Fruit fly (Drosophila melanogaster) whole organism, pupa: ENCODE results near the gene AP-2alpha.

Experiments used
- CG10348 ChIP-seq: fragments of 200-800 bp; sonication (Bioruptor generic); IDR thresholded peaks from 2 replicates; pipeline ENCODE4 v1.3.6; 2022; ENCODE audit warnings: missing biosample characterization, missing genetic modification characterization
- CG12605 ChIP-seq: fragments of 200-800 bp; sonication (Bioruptor generic); IDR thresholded peaks from 2 replicates; pipeline ENCODE4 v1.3.6; 2022; ENCODE audit warnings: missing biosample characterization, missing genetic modification characterization
- CG13204 ChIP-seq: fragments of 200-800 bp; sonication (Bioruptor generic); optimal IDR thresholded peaks from 2 replicates; lab custom pipeline; 2018; ENCODE audit warnings: missing biosample characterization, mild to moderate bottlenecking, missing genetic modification characterization, moderate library complexity
- CG14655 ChIP-seq: fragments of 200-800 bp; sonication (Bioruptor generic); optimal IDR thresholded peaks from 3 replicates; lab custom pipeline; 2017; ENCODE audit warnings: mild to moderate bottlenecking, missing biosample characterization, missing genetic modification reagents, missing genetic modification characterization
- CG15710 ChIP-seq: fragments of 200-800 bp; sonication (Bioruptor generic); optimal IDR thresholded peaks from 2 replicates; lab custom pipeline; 2018; ENCODE audit warnings: missing biosample characterization, mild to moderate bottlenecking, missing genetic modification characterization, moderate library complexity
- CG17806 ChIP-seq: fragments of 200-800 bp; sonication (Bioruptor generic); optimal IDR thresholded peaks from 2 replicates; lab custom pipeline; 2018; ENCODE audit warnings: missing biosample characterization, mild to moderate bottlenecking, missing genetic modification characterization, moderate library complexity
- CG32121 ChIP-seq: fragments of 200-800 bp; sonication (Bioruptor generic); IDR thresholded peaks from 2 replicates; pipeline ENCODE4 v1.3.6; 2022; ENCODE audit warnings: missing biosample characterization, missing genetic modification characterization
- CG34367 ChIP-seq: fragments of 200-800 bp; sonication (Bioruptor generic); optimal IDR thresholded peaks from 2 replicates; lab custom pipeline; 2018; ENCODE audit warnings: missing biosample characterization, mild to moderate bottlenecking, missing genetic modification characterization
- CG4496 ChIP-seq: fragments of 200-800 bp; sonication (Bioruptor generic); IDR thresholded peaks from 3 replicates; pipeline ENCODE4 v1.3.6; 2022; ENCODE audit warnings: missing biosample characterization, missing genetic modification characterization
- CG8159 ChIP-seq: fragments of 200-800 bp; sonication (Bioruptor generic); optimal IDR thresholded peaks from 3 replicates; lab custom pipeline; 2018; ENCODE audit warnings: missing biosample characterization, mild to moderate bottlenecking, missing genetic modification characterization, moderate library complexity
- CG8301 ChIP-seq: fragments of 200-800 bp; sonication (Bioruptor generic); optimal IDR thresholded peaks from 2 replicates; lab custom pipeline; 2018; ENCODE audit warnings: missing biosample characterization, mild to moderate bottlenecking, missing genetic modification characterization
- CG9948 ChIP-seq: fragments of 200-800 bp; sonication (Bioruptor generic); optimal IDR thresholded peaks from 2 replicates; lab custom pipeline; 2018; ENCODE audit warnings: missing biosample characterization, mild to moderate bottlenecking, missing genetic modification characterization, moderate library complexity
- D1 ChIP-seq: fragments of 200-800 bp; sonication (Bioruptor generic); optimal IDR thresholded peaks from 2 replicates; lab custom pipeline; 2018; ENCODE audit warnings: missing biosample characterization, mild to moderate bottlenecking, missing genetic modification characterization, moderate library complexity
- EcR ChIP-seq: fragments of 200-800 bp; sonication (Bioruptor generic); optimal IDR thresholded peaks from 3 replicates; lab custom pipeline; 2019; ENCODE audit warnings: missing biosample characterization, missing genetic modification characterization, mild to moderate bottlenecking, moderate library complexity, missing genetic modification reagents
- Ets98B ChIP-seq: fragments of 200-800 bp; sonication (Bioruptor generic); IDR thresholded peaks from 2 replicates; pipeline ENCODE4 v1.3.6; 2022; ENCODE audit warnings: missing biosample characterization, missing genetic modification characterization
- Pif1A ChIP-seq: fragments of 200-800 bp; sonication (Bioruptor generic); optimal IDR thresholded peaks from 3 replicates; lab custom pipeline; 2016; ENCODE audit warnings: missing biosample characterization, missing genetic modification characterization
- Pif1B ChIP-seq: fragments of 200-800 bp; sonication (Bioruptor generic); optimal IDR thresholded peaks from 3 replicates; lab custom pipeline; 2016; ENCODE audit warnings: missing biosample characterization, missing genetic modification characterization
- Snoo ChIP-seq: fragments of 200-800 bp; sonication (Bioruptor generic); optimal IDR thresholded peaks from 3 replicates; lab custom pipeline; 2017; ENCODE audit warnings: missing biosample characterization, mild to moderate bottlenecking, missing genetic modification characterization, inconsistent platforms
- fd96Ca ChIP-seq: fragments of 200-800 bp; sonication (Bioruptor generic); IDR thresholded peaks from 3 replicates; pipeline ENCODE4 v1.3.6; 2022; ENCODE audit warnings: missing biosample characterization, missing genetic modification characterization
- gl ChIP-seq: fragments of 200-800 bp; sonication (Bioruptor generic); optimal IDR thresholded peaks from 2 replicates; lab custom pipeline; 2018; ENCODE audit warnings: missing biosample characterization, mild to moderate bottlenecking, missing genetic modification characterization
- rn ChIP-seq: fragments of 200-800 bp; sonication (Bioruptor generic); IDR thresholded peaks from 2 replicates; pipeline ENCODE4 v1.3.6; 2022; ENCODE audit warnings: missing biosample characterization, missing genetic modification characterization

AP-2alpha gene

DNA sequence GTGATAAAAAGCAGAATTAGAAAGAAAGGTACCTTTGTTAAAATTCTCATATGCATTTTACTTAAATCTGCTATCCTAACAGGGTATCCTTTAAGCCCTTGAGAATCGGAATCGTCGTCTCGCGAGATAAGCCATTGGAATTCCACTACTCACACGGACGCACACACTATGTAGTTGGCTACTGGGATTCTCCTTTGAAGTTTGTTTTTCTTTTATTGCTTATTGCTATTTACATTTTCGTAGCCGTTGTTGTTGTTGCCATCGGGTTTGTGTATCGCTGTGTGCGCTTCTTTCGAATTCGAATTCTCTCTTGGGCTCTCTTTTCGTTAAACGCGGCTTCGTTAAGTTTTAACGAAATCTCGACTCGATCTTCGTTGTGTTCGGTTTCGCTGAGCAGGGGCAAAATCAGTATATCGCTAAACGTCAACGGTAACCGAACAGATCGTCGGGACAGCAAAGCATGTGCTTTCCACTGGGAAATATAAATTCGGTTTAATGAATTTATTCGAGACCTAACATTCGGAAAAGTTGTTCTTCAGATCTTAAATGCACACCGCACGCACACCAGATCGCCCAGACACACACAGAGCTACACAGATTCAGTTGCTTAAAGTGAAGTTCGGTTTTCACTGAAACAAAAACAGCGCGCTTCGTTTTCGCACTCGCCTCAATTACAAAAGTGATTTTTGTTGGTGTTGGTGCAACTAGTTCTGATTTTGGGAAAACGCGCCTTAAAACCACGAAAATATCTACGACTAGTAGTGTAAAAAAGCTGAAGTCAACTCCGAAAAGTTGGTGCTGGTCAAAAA lies 16.4 kb upstream of the AP-2alpha start, which contains the start of gene ex:
TSS of gene ex (plus strand) at position 408 of the 809 bp plus-strand sequence.
- TF ChIP-seq CG9948 (tag; lab: Kevin White, UChicago), result peak; percentile 64
- peak; percentile 70 for TF ChIP-seq Pif1B (GFP tag; lab: Kevin White, UChicago)
- peak; percentile 37 for TF ChIP-seq CG17806 (tag; lab: Kevin White, UChicago)
- TF ChIP-seq CG14655 (GFP tag; lab: Kevin White, UChicago), result peak; percentile 23
- TF ChIP-seq Ets98B (GFP tag; lab: Robert Waterston, UW), result peak; percentile 64; the same call in 1 of the 2 replicates
- TF ChIP-seq CG12605 (GFP tag; lab: Robert Waterston, UW), result peak; percentile 88
- peak; percentile 46 for TF ChIP-seq CG34367 (tag; lab: Kevin White, UChicago)
- TF ChIP-seq CG13204 (GFP tag; lab: Kevin White, UChicago), result peak; percentile 55
- peak; percentile 46 for TF ChIP-seq CG15710
- TF ChIP-seq CG8301 (tag; lab: Kevin White, UChicago), result peak; percentile 19
- peak; percentile 41; the same call in 1 of the 2 replicates for TF ChIP-seq CG32121
- peak; percentile 69; the same call in 2 of the 3 replicates for TF ChIP-seq fd96Ca
- no peak for TF ChIP-seq CG10348 (GFP tag; lab: Robert Waterston, UW)
- TF ChIP-seq Pif1A (GFP tag; lab: Kevin White, UChicago), result peak; percentile 62
- TF ChIP-seq Snoo (tag; lab: Kevin White, UChicago), result peak; percentile 11
- peak; percentile 45 for TF ChIP-seq CG8159 (tag; lab: Kevin White, UChicago)
- peak; percentile 88 for TF ChIP-seq CG4496 (GFP tag; lab: Robert Waterston, UW)
- TF ChIP-seq EcR, result peak; percentile 26
- peak; percentile 87 for TF ChIP-seq gl
- TF ChIP-seq rn (GFP tag; lab: Robert Waterston, UW), result no peak
- no peak for TF ChIP-seq D1 (tag; lab: Kevin White, UChicago)

DNA sequence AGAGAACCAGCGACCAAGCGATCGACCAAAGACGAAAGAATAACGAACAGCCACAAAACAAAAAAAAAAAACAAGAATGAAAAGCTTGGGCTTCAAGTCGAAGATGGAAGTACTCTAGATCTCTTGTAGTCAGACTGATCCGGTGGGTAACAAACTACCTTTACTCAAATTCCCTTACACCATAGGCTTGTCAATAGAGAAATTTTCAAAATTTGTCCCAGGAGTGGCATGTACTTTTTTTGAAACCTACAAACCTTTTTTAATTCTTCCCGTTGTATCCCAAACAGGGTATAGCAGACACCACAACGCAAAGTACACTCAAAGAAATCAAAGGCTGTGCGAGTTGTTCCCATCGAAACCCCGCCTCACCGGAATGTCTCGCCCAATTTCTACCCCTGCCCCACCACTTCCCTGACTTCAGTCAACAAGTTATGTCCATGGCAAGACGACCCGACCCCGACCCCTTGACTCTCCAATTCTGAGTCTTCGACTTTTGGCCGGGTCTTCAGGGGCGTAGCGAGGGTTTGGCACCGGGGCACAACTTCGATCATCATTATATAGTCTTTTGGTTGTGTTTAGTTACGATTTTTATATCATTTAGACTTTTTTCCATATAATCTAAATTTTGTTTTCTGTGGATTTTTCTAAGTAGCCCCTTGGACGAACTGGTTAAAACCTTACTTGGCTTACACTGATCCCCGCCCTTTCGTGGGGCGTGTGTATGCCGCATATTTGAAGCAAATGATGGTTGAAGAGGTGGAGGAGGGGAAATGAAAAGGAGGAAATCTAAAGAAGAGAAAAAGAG lies 15.3 kb upstream of the AP-2alpha start:
- TF ChIP-seq rn (GFP tag; lab: Robert Waterston, UW) (no peak; the same call in 1 of the 2 replicates), gl (peak; percentile 61), CG13204 (GFP tag; lab: Kevin White, UChicago) (peak; percentile 43), CG15710 (peak; percentile 81), Pif1A (GFP tag; lab: Kevin White, UChicago) (peak; percentile 87), CG12605 (GFP tag; lab: Robert Waterston, UW) (peak; percentile 62; the same call in 1 of the 2 replicates), CG17806 (tag; lab: Kevin White, UChicago) (peak; percentile 81), D1 (tag; lab: Kevin White, UChicago) (peak; percentile 82), CG4496 (GFP tag; lab: Robert Waterston, UW) (peak; percentile 60), CG10348 (GFP tag; lab: Robert Waterston, UW) (no peak; the same call in 1 of the 2 replicates), Snoo (tag; lab: Kevin White, UChicago) (peak; percentile 89), CG8301 (tag; lab: Kevin White, UChicago) (peak; percentile 67), CG9948 (tag; lab: Kevin White, UChicago) (peak; percentile 83), CG34367 (tag; lab: Kevin White, UChicago) (peak; percentile 70), Ets98B (GFP tag; lab: Robert Waterston, UW) (peak; percentile 34), Pif1B (GFP tag; lab: Kevin White, UChicago) (peak; percentile 82), CG14655 (GFP tag; lab: Kevin White, UChicago) (peak; percentile 88), CG32121 (no peak), fd96Ca (peak; percentile 77), EcR (peak; percentile 41), CG8159 (tag; lab: Kevin White, UChicago) (peak; percentile 82)
- TF ChIP-seq, all 21 proteins: peak for 18

DNA sequence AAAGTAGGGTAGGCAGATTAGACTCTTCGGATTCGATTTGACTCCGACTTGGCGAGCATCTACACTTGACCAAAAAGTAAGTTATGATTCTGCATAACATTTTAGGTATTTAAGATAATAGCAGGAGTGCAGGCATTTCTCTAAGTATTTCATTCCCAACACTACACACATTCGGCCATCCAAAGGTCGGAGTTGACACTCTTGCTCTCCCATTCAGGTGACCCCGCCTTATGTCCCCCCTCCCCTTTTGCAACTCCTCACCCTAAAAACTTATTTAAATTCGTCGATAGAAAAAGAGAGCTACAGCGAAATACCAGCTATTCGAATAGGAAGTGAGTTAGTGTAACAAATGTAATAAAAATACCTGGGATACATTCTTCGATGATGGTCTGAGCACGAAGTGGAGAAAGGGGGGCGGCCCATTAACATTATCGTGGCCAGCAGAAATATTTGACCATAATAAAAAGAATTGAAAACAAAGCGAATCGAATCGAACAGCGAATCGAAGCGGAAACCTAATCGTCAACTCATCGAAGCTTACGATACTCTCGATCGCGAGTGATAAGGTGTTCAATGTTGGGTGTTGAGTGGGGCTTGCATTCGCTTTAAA lies 13.9 kb upstream of the AP-2alpha start:
- TF ChIP-seq CG8159 (tag; lab: Kevin White, UChicago), result no peak
- no peak for TF ChIP-seq CG13204 (GFP tag; lab: Kevin White, UChicago)
- no peak for TF ChIP-seq CG12605 (GFP tag; lab: Robert Waterston, UW)
- TF ChIP-seq CG17806 (tag; lab: Kevin White, UChicago), result no peak
- no peak for TF ChIP-seq fd96Ca
- TF ChIP-seq CG14655 (GFP tag; lab: Kevin White, UChicago), result no peak
- TF ChIP-seq Pif1A (GFP tag; lab: Kevin White, UChicago), result no peak
- no peak for TF ChIP-seq CG15710
- no peak for TF ChIP-seq Snoo (tag; lab: Kevin White, UChicago)
- no peak for TF ChIP-seq gl
- no peak for TF ChIP-seq rn (GFP tag; lab: Robert Waterston, UW)
- no peak for TF ChIP-seq CG32121
- TF ChIP-seq CG8301 (tag; lab: Kevin White, UChicago), result no peak
